Worm (Caenorhabditis elegans) whole organism, mixed stage, embryonic: Measurements from ENCODE around the gene F46H5.2.

Experiments used
- M03D4.4 ChIP-seq: sonication (generic microtip); optimal IDR thresholded peaks from 2 replicates; lab custom pipeline; 2017; ENCODE audit warnings: mild to moderate bottlenecking, missing genetic modification characterization, missing compliant biosample characterization
- bed-3 ChIP-seq: fragments of 200-800 bp; sonication (Bioruptor generic); optimal IDR thresholded peaks from 3 replicates; lab custom pipeline; 2018; ENCODE audit warnings: mild to moderate bottlenecking, missing genetic modification characterization, moderate library complexity, missing compliant biosample characterization
- blmp-1 ChIP-seq: fragments of 150-350 bp; optimal IDR thresholded peaks from 2 replicates; lab custom pipeline; 2014; ENCODE audit warnings: missing biosample characterization, missing genetic modification characterization
- ceh-39 ChIP-seq: fragments of 150-350 bp; optimal IDR thresholded peaks from 2 replicates; lab custom pipeline; 2014; ENCODE audit warnings: missing biosample characterization, missing genetic modification characterization
- ceh-43 ChIP-seq: fragments of 200-800 bp; sonication (Bioruptor generic); optimal IDR thresholded peaks from 2 replicates; lab custom pipeline; 2018; ENCODE audit warnings: mild to moderate bottlenecking, missing genetic modification characterization, moderate library complexity, missing compliant biosample characterization
- ceh-83 ChIP-seq: fragments of 200-800 bp; sonication (Bioruptor generic); optimal IDR thresholded peaks from 2 replicates; lab custom pipeline; 2018; ENCODE audit warnings: mild to moderate bottlenecking, missing genetic modification characterization, missing compliant biosample characterization
- cnd-1 ChIP-seq: fragments of 200-800 bp; sonication (Bioruptor generic); optimal IDR thresholded peaks from 2 replicates; lab custom pipeline; 2018; ENCODE audit warnings: mild to moderate bottlenecking, missing genetic modification characterization, missing compliant biosample characterization
- drap-1 ChIP-seq: fragments of 200-800 bp; sonication (Bioruptor generic); optimal IDR thresholded peaks from 3 replicates; lab custom pipeline; 2018; ENCODE audit warnings: mild to moderate bottlenecking, missing genetic modification characterization, missing compliant biosample characterization
- elt-3 ChIP-seq: fragments of 150-350 bp; optimal IDR thresholded peaks from 2 replicates; lab custom pipeline; 2014; ENCODE audit warnings: missing biosample characterization, missing genetic modification characterization
- flh-1 ChIP-seq: fragments of 200-800 bp; sonication (Bioruptor generic); optimal IDR thresholded peaks from 2 replicates; lab custom pipeline; 2018; ENCODE audit warnings: mild to moderate bottlenecking, missing genetic modification characterization, moderate library complexity, missing compliant biosample characterization
- ham-2 ChIP-seq: fragments of 200-800 bp; sonication (Bioruptor generic); optimal IDR thresholded peaks from 2 replicates; lab custom pipeline; 2018; ENCODE audit warnings: mild to moderate bottlenecking, missing genetic modification characterization, missing compliant biosample characterization
- hlh-1 ChIP-seq: fragments of 150-350 bp; optimal IDR thresholded peaks from 2 replicates; lab custom pipeline; 2014; ENCODE audit warnings: missing biosample characterization, missing genetic modification reagents, missing genetic modification characterization
- lin-13 ChIP-seq: fragments of 150-350 bp; optimal IDR thresholded peaks from 2 replicates; lab custom pipeline; 2014; ENCODE audit warnings: missing biosample characterization, missing genetic modification characterization
- lin-32 ChIP-seq: fragments of 200-800 bp; sonication (Bioruptor generic); optimal IDR thresholded peaks from 2 replicates; lab custom pipeline; 2018; ENCODE audit warnings: mild to moderate bottlenecking, missing genetic modification characterization, missing compliant biosample characterization
- lsy-2 ChIP-seq: fragments of 150-350 bp; optimal IDR thresholded peaks from 2 replicates; lab custom pipeline; 2014; ENCODE audit warnings: missing biosample characterization, missing genetic modification characterization
- mab-5 ChIP-seq: fragments of 150-350 bp; optimal IDR thresholded peaks from 2 replicates; lab custom pipeline; 2014; ENCODE audit warnings: missing biosample characterization, missing genetic modification characterization
- mls-2 ChIP-seq: sonication (generic microtip); optimal IDR thresholded peaks from 2 replicates; lab custom pipeline; 2016; ENCODE audit warnings: mild to moderate bottlenecking, missing genetic modification characterization, moderate library complexity, missing compliant biosample characterization
- nhr-12 ChIP-seq: fragments of 150-350 bp; optimal IDR thresholded peaks from 2 replicates; lab custom pipeline; 2014; ENCODE audit warnings: missing biosample characterization, missing genetic modification characterization
- nhr-28 ChIP-seq: fragments of 150-350 bp; optimal IDR thresholded peaks from 2 replicates; lab custom pipeline; 2014; ENCODE audit warnings: missing biosample characterization, missing genetic modification characterization
- nhr-76 ChIP-seq: sonication (generic microtip); optimal IDR thresholded peaks from 2 replicates; lab custom pipeline; 2017; ENCODE audit warnings: missing biosample characterization, missing genetic modification characterization
- pha-4 ChIP-seq: fragments of 150-350 bp; optimal IDR thresholded peaks from 2 replicates; lab custom pipeline; 2018; ENCODE audit warnings: missing biosample characterization, missing genetic modification reagents, missing genetic modification characterization
- sem-2 ChIP-seq: fragments of 200-800 bp; sonication (Bioruptor generic); optimal IDR thresholded peaks from 2 replicates; lab custom pipeline; 2018; ENCODE audit warnings: mild to moderate bottlenecking, missing genetic modification characterization, missing compliant biosample characterization
- snpc-4 ChIP-seq: fragments of 150-350 bp; optimal IDR thresholded peaks from 2 replicates; lab custom pipeline; 2014; ENCODE audit warnings: missing biosample characterization, missing genetic modification characterization
- tbx-8 ChIP-seq: fragments of 200-800 bp; sonication (Bioruptor generic); optimal IDR thresholded peaks from 2 replicates; lab custom pipeline; 2018; ENCODE audit warnings: mild to moderate bottlenecking, missing genetic modification characterization, moderate library complexity, missing compliant biosample characterization
- unc-120 ChIP-seq: sonication (generic microtip); optimal IDR thresholded peaks from 2 replicates; lab custom pipeline; 2017; ENCODE audit warnings: missing genetic modification characterization, missing compliant biosample characterization; ENCODE audit not compliant: poor library complexity, severe bottlenecking
- unc-62 ChIP-seq: fragments of 150-350 bp; optimal IDR thresholded peaks from 2 replicates; lab custom pipeline; 2014; ENCODE audit warnings: missing biosample characterization, missing genetic modification reagents, missing genetic modification characterization
- zip-8 ChIP-seq: fragments of 150-350 bp; optimal IDR thresholded peaks from 2 replicates; lab custom pipeline; 2014; ENCODE audit warnings: missing biosample characterization, missing genetic modification characterization
- ztf-11 ChIP-seq: fragments of 150-350 bp; optimal IDR thresholded peaks from 2 replicates; lab custom pipeline; 2014; ENCODE audit warnings: missing biosample characterization, missing genetic modification characterization

F46H5.2 gene

DNA sequence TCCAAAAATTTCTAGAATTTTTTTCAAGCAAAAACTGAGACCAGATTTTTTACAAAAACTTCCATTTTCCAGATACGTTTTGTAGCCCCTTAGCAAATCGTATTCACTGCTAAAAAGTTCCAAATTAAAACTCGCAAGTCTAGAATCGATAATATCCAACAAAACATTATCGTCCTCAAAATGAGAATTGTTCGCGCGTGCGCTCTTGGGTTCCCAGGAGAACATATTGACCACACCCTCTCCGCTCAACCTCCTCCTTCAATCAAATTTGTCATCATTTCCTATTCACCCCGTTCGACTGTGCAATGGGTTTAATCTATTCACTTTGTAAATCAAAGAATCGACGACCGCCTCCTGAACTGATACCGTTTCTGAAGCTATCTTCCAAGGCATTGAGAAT is 46.4 kb downstream of the F46H5.2 start:
- no peak for TF ChIP-seq drap-1 (GFP tag; lab: Kevin White, UChicago)

DNA sequence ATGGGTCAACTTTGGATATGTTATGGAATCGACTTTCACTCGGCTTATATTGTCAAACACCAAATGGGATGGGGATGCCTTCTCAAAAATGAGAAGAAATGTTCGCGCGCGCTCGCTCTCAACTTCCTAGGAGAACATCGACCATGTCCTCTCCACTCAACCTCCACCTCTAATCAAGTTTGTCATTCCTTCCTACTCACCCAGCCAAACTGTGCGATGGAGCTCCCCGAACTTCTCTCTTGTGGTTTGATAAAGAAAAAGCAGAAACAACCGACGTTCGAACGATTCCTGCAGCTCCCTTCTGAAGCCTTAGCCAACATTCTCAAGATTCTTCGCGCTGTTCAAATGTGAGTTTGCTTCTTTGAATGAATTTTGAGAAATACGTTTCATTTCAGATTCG is 47.8 kb downstream of the F46H5.2 start:
- TF ChIP-seq zip-8 (tag; lab: Kevin White, UChicago) (no peak), lsy-2 (tag; lab: Kevin White, UChicago) (no peak), elt-3 (tag; lab: Kevin White, UChicago) (no peak), nhr-76 (tag; lab: Kevin White, UChicago) (no peak), ham-2 (GFP tag; lab: Kevin White, UChicago) (no peak), nhr-28 (tag; lab: Kevin White, UChicago) (no peak), unc-62 (GFP tag; lab: Kevin White, UChicago) (no peak), tbx-8 (GFP tag; lab: Kevin White, UChicago) (no peak), lin-13 (tag; lab: Kevin White, UChicago) (no peak), mab-5 (tag; lab: Kevin White, UChicago) (no peak), snpc-4 (no peak), lin-32 (no peak), pha-4 (tag; lab: Kevin White, UChicago) (no peak), sem-2 (GFP tag; lab: Kevin White, UChicago) (no peak), mls-2 (tag; lab: Kevin White, UChicago) (no peak), unc-120 (tag; lab: Kevin White, UChicago) (no peak), M03D4.4 (tag; lab: Kevin White, UChicago) (no peak), ceh-83 (no peak), nhr-12 (tag; lab: Kevin White, UChicago) (no peak), bed-3 (GFP tag; lab: Kevin White, UChicago) (no peak)
- TF ChIP-seq, all 35 proteins: peak for 0

DNA sequence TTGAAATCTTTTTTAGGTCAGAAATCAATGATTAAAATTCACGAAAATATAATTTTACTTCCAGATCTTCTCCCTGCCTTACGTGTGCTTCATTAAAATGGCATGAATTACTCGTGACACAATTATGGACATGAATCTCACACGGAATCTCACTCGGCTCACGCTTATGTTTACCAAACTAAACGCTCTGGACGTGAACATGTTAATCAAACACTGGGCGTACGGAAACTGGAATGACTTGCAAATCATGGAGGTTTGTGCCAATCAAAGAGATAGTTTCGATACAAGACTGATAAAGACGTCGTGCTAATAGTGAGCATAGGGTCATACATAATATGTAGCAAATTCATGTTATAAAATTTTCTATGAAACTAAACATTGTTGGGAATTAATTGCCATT is 49.1 kb downstream of the F46H5.2 start:
- TF ChIP-seq bed-3 (GFP tag; lab: Kevin White, UChicago) (no peak), unc-120 (tag; lab: Kevin White, UChicago) (no peak), tbx-8 (GFP tag; lab: Kevin White, UChicago) (no peak), mab-5 (tag; lab: Kevin White, UChicago) (no peak), hlh-1 (tag; lab: Kevin White, UChicago) (no peak), ceh-43 (GFP tag; lab: Kevin White, UChicago) (no peak), blmp-1 (tag; lab: Kevin White, UChicago) (no peak), ztf-11 (no peak), nhr-76 (tag; lab: Kevin White, UChicago) (no peak), zip-8 (tag; lab: Kevin White, UChicago) (no peak), pha-4 (tag; lab: Kevin White, UChicago) (no peak), mls-2 (tag; lab: Kevin White, UChicago) (no peak), lin-32 (no peak)
- TF ChIP-seq, all 35 proteins: peak for 0

DNA sequence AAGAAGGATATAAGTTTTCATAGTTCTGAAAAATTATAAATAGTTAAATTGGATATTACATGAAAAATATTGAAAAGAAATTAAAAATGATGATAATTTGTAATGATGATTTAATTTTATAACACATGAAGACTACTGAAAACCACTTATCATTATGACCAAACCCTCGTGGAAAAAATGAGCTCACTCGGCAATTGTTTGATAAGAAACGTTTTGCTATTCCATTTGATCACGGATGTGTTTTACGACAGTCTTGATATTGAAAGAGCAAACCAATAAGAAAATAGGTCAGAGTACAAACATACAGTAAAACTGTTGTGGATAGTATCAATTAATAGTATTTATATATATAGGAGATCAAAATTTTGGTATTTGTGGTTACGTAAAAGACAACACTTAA is 49.9 kb downstream of the F46H5.2 start, which contains the start of gene spp-3:
Gene spp-3, minus strand, starts transcription at position 25 of the 400 bp plus-strand sequence.
- TF ChIP-seq zip-8 (tag; lab: Kevin White, UChicago) (no peak), cnd-1 (tag; lab: Kevin White, UChicago) (no peak)

DNA sequence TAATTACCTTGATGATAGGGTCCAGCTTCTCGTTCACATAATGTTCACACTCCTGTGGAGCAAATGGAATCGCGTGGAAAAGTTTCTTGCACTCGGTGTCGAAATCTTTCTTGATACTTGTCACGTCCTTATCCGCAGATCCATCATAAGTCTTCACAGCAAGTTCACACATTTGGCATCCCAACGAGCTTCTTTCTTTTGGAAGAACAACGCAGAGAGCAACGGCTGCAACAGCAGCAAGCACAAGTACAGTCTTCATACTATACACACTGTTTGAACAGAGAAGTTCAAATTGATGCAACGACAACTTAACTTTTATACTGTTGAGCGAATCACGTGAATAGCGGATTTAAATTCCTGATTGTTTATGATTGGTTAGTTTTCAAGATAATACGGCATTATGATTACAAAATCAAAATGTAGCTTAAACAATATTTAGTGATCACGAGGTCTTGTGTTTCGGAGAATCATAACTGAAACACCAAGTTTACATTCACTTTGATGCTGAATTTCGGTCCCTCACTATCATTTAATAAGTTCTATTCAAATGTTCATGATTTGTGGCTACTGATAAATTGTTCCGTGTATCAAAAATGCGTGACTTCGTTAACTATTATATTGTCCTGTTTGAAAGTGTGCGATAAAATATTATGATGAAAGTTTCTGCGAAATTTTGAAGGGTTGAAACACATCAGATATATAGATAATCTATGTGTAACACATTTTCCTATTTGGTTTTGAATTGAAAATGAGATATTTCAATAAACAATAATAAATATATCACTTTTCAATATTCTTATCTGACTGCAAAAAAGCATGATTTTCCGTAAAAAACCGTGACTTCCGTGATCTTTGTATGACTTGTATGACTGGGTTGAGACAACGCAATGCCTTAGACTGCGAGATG is 51.3 kb downstream of the F46H5.2 start, which contains the start of the genes spp-2 and spp-6:
Gene spp-2, minus strand, starts transcription at position 334 of the 907 bp plus-strand sequence.
Gene spp-6, plus strand, starts transcription at position 857 of the 907 bp plus-strand sequence.
- no peak for TF ChIP-seq flh-1 (GFP tag; lab: Kevin White, UChicago)
- TF ChIP-seq ceh-39 (tag; lab: Kevin White, UChicago) = no peak
- TF ChIP-seq ham-2 (GFP tag; lab: Kevin White, UChicago) = no peak
- TF ChIP-seq unc-62 (GFP tag; lab: Kevin White, UChicago) = no peak
- TF ChIP-seq nhr-12 (tag; lab: Kevin White, UChicago) = no peak
- no peak for TF ChIP-seq unc-120 (tag; lab: Kevin White, UChicago)
- TF ChIP-seq ceh-83 = no peak
- no peak for TF ChIP-seq nhr-76 (tag; lab: Kevin White, UChicago)
